Worm (Caenorhabditis elegans) whole organism, mixed stage, embryonic: Measurements from ENCODE around the gene pgph-1.

Source experiments
- bed-3 ChIP-seq: fragments of 200-800 bp; sonication (Bioruptor generic); optimal IDR thresholded peaks from 3 replicates; lab custom pipeline; 2018; ENCODE audit warnings: mild to moderate bottlenecking, missing genetic modification characterization, moderate library complexity, missing compliant biosample characterization
- blmp-1 ChIP-seq: fragments of 150-350 bp; optimal IDR thresholded peaks from 2 replicates; lab custom pipeline; 2014; ENCODE audit warnings: missing biosample characterization, missing genetic modification characterization
- ceh-43 ChIP-seq: fragments of 200-800 bp; sonication (Bioruptor generic); optimal IDR thresholded peaks from 2 replicates; lab custom pipeline; 2018; ENCODE audit warnings: mild to moderate bottlenecking, missing genetic modification characterization, moderate library complexity, missing compliant biosample characterization
- ceh-83 ChIP-seq: fragments of 200-800 bp; sonication (Bioruptor generic); optimal IDR thresholded peaks from 2 replicates; lab custom pipeline; 2018; ENCODE audit warnings: mild to moderate bottlenecking, missing genetic modification characterization, missing compliant biosample characterization
- ces-1 ChIP-seq: fragments of 150-350 bp; optimal IDR thresholded peaks from 2 replicates; lab custom pipeline; 2014; ENCODE audit warnings: missing biosample characterization, missing genetic modification reagents, missing genetic modification characterization
- cnd-1 ChIP-seq: fragments of 200-800 bp; sonication (Bioruptor generic); optimal IDR thresholded peaks from 2 replicates; lab custom pipeline; 2018; ENCODE audit warnings: mild to moderate bottlenecking, missing genetic modification characterization, missing compliant biosample characterization
- drap-1 ChIP-seq: fragments of 200-800 bp; sonication (Bioruptor generic); optimal IDR thresholded peaks from 3 replicates; lab custom pipeline; 2018; ENCODE audit warnings: mild to moderate bottlenecking, missing genetic modification characterization, missing compliant biosample characterization
- elt-1 ChIP-seq: sonication (generic microtip); optimal IDR thresholded peaks from 2 replicates; lab custom pipeline; 2017; ENCODE audit warnings: missing genetic modification characterization, mild to moderate bottlenecking, missing compliant biosample characterization, antibody characterized with exemption, moderate library complexity, borderline replicate concordance; ENCODE audit not compliant: insufficient read depth
- elt-3 ChIP-seq: fragments of 150-350 bp; optimal IDR thresholded peaks from 2 replicates; lab custom pipeline; 2014; ENCODE audit warnings: missing biosample characterization, missing genetic modification characterization
- flh-1 ChIP-seq: fragments of 200-800 bp; sonication (Bioruptor generic); optimal IDR thresholded peaks from 2 replicates; lab custom pipeline; 2018; ENCODE audit warnings: mild to moderate bottlenecking, missing genetic modification characterization, moderate library complexity, missing compliant biosample characterization
- ham-2 ChIP-seq: fragments of 200-800 bp; sonication (Bioruptor generic); optimal IDR thresholded peaks from 2 replicates; lab custom pipeline; 2018; ENCODE audit warnings: mild to moderate bottlenecking, missing genetic modification characterization, missing compliant biosample characterization
- hlh-1 ChIP-seq: fragments of 150-350 bp; optimal IDR thresholded peaks from 2 replicates; lab custom pipeline; 2014; ENCODE audit warnings: missing biosample characterization, missing genetic modification reagents, missing genetic modification characterization
- lin-13 ChIP-seq: fragments of 150-350 bp; optimal IDR thresholded peaks from 2 replicates; lab custom pipeline; 2014; ENCODE audit warnings: missing biosample characterization, missing genetic modification characterization
- mab-5 ChIP-seq: fragments of 150-350 bp; optimal IDR thresholded peaks from 2 replicates; lab custom pipeline; 2014; ENCODE audit warnings: missing biosample characterization, missing genetic modification characterization
- mep-1 ChIP-seq: fragments of 150-350 bp; optimal IDR thresholded peaks from 2 replicates; lab custom pipeline; 2017; ENCODE audit warnings: missing biosample characterization, missing genetic modification reagents, missing genetic modification characterization, inconsistent platforms
- mls-2 ChIP-seq: sonication (generic microtip); optimal IDR thresholded peaks from 2 replicates; lab custom pipeline; 2016; ENCODE audit warnings: mild to moderate bottlenecking, missing genetic modification characterization, moderate library complexity, missing compliant biosample characterization
- nhr-12 ChIP-seq: fragments of 150-350 bp; optimal IDR thresholded peaks from 2 replicates; lab custom pipeline; 2014; ENCODE audit warnings: missing biosample characterization, missing genetic modification characterization
- nhr-2 ChIP-seq: fragments of 150-350 bp; optimal IDR thresholded peaks from 2 replicates; lab custom pipeline; 2014; ENCODE audit warnings: missing biosample characterization, missing genetic modification characterization
- nhr-237 ChIP-seq: fragments of 150-350 bp; optimal IDR thresholded peaks from 2 replicates; lab custom pipeline; 2014; ENCODE audit warnings: missing biosample characterization, missing genetic modification characterization
- nhr-76 ChIP-seq: sonication (generic microtip); optimal IDR thresholded peaks from 2 replicates; lab custom pipeline; 2017; ENCODE audit warnings: missing biosample characterization, missing genetic modification characterization
- pha-4 ChIP-seq: fragments of 150-350 bp; optimal IDR thresholded peaks from 2 replicates; lab custom pipeline; 2018; ENCODE audit warnings: missing biosample characterization, missing genetic modification reagents, missing genetic modification characterization
- sem-2 ChIP-seq: fragments of 200-800 bp; sonication (Bioruptor generic); optimal IDR thresholded peaks from 2 replicates; lab custom pipeline; 2018; ENCODE audit warnings: mild to moderate bottlenecking, missing genetic modification characterization, missing compliant biosample characterization
- snpc-4 ChIP-seq: fragments of 150-350 bp; optimal IDR thresholded peaks from 2 replicates; lab custom pipeline; 2014; ENCODE audit warnings: missing biosample characterization, missing genetic modification characterization
- tbx-8 ChIP-seq: fragments of 200-800 bp; sonication (Bioruptor generic); optimal IDR thresholded peaks from 2 replicates; lab custom pipeline; 2018; ENCODE audit warnings: mild to moderate bottlenecking, missing genetic modification characterization, moderate library complexity, missing compliant biosample characterization
- unc-120 ChIP-seq: sonication (generic microtip); optimal IDR thresholded peaks from 2 replicates; lab custom pipeline; 2017; ENCODE audit warnings: missing genetic modification characterization, missing compliant biosample characterization; ENCODE audit not compliant: poor library complexity, severe bottlenecking
- unc-39 ChIP-seq: fragments of 150-350 bp; optimal IDR thresholded peaks from 2 replicates; lab custom pipeline; 2014; ENCODE audit warnings: missing biosample characterization, missing genetic modification characterization
- unc-62 ChIP-seq: fragments of 150-350 bp; optimal IDR thresholded peaks from 2 replicates; lab custom pipeline; 2014; ENCODE audit warnings: missing biosample characterization, missing genetic modification reagents, missing genetic modification characterization
- zip-8 ChIP-seq: fragments of 150-350 bp; optimal IDR thresholded peaks from 2 replicates; lab custom pipeline; 2014; ENCODE audit warnings: missing biosample characterization, missing genetic modification characterization
- ztf-11 ChIP-seq: fragments of 150-350 bp; optimal IDR thresholded peaks from 2 replicates; lab custom pipeline; 2014; ENCODE audit warnings: missing biosample characterization, missing genetic modification characterization

pgph-1 gene

ce11 chrV:5726463-5726862, 26.9 kb downstream of the pgph-1 start, which contains the start of gene K09H11.4:
TSS of gene K09H11.4 (minus strand) at chrV:5726563.
- no peak for TF ChIP-seq drap-1 (GFP tag; lab: Kevin White, UChicago)
- no peak for TF ChIP-seq ham-2 (GFP tag; lab: Kevin White, UChicago)
- no peak for TF ChIP-seq flh-1 (GFP tag; lab: Kevin White, UChicago)

ce11 chrV:5724395-5724794, 28.9 kb downstream of the pgph-1 start:
- TF ChIP-seq mls-2 (tag; lab: Kevin White, UChicago) = no peak
- no peak for TF ChIP-seq mep-1 (tag; lab: Kevin White, UChicago)
- no peak for TF ChIP-seq elt-1 (tag; lab: Kevin White, UChicago)

DNA sequence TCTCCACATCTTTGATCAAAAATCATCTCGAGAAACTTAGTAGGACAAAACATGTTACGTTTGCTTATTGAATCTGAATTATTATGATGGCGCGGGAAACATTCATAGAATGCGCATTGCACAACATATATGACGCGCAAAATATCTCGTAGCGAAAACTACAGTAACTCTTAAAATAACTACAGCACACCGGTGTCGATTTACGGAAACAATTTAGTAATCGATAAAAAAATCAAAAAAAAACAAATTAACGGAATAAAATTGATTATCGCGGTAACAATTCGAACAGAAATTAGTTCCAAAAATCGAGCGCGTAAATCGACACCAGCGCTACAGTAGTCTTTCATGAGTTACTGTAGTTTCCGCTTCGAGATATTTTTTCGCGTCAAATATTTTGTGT, 31.2 kb downstream of the pgph-1 start:
- no peak for TF ChIP-seq nhr-76 (tag; lab: Kevin White, UChicago)

- no peak for TF ChIP-seq mep-1 (tag; lab: Kevin White, UChicago)
- TF ChIP-seq elt-1 (tag; lab: Kevin White, UChicago) = no peak
- TF ChIP-seq mab-5 (tag; lab: Kevin White, UChicago) = no peak
- no peak for TF ChIP-seq unc-62 (GFP tag; lab: Kevin White, UChicago)
- no peak for TF ChIP-seq drap-1 (GFP tag; lab: Kevin White, UChicago)
Observed at ce11 chrV:5717237-5717935, 35.9 kb downstream of the pgph-1 start, which contains the start of gene rga-3. TSS of gene rga-3 (plus strand) at chrV:5717885.

DNA sequence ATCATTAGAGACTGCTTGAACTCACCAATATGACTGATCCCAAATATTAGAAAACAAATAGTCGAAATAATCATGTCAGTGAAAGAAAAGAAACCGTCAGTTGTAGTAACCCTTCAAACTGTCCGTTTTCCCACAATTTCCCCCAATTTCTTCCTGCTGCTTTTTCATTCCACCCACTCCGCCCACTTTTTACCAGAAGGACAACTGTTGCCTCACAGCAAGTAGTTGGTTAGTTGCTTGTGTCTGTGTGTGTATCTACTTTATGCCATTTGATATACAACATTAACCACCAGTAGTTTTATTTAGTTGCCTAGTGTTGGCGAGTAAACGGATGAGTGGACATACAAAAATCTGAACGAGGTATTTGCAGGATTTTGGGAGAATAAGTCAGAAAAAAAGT, 36.8 kb downstream of the pgph-1 start, which contains the start of gene K09H11.9:
TSS of gene K09H11.9 (minus strand) at position 101 of the 400 bp plus-strand sequence.
- no peak for TF ChIP-seq snpc-4 (tag; lab: Kevin White, UChicago)
- no peak for TF ChIP-seq pha-4 (tag; lab: Kevin White, UChicago)
- no peak for TF ChIP-seq ceh-43 (GFP tag; lab: Kevin White, UChicago)
- TF ChIP-seq blmp-1 (tag; lab: Kevin White, UChicago) = no peak
- no peak for TF ChIP-seq unc-39
- no peak for TF ChIP-seq mep-1 (tag; lab: Kevin White, UChicago)
- TF ChIP-seq sem-2 = no peak
- TF ChIP-seq unc-62 (GFP tag; lab: Kevin White, UChicago) = no peak
- no peak for TF ChIP-seq ceh-83 (GFP tag; lab: Kevin White, UChicago)
- TF ChIP-seq ham-2 (GFP tag; lab: Kevin White, UChicago) = no peak
- TF ChIP-seq ces-1 = no peak
- no peak for TF ChIP-seq unc-120 (tag; lab: Kevin White, UChicago)
- TF ChIP-seq bed-3 = no peak
- no peak for TF ChIP-seq nhr-237
- no peak for TF ChIP-seq flh-1 (GFP tag; lab: Kevin White, UChicago)
- TF ChIP-seq mab-5 (tag; lab: Kevin White, UChicago) = no peak
- TF ChIP-seq cnd-1 (tag; lab: Kevin White, UChicago) = no peak
- TF ChIP-seq elt-3 (tag; lab: Kevin White, UChicago) = no peak

DNA sequence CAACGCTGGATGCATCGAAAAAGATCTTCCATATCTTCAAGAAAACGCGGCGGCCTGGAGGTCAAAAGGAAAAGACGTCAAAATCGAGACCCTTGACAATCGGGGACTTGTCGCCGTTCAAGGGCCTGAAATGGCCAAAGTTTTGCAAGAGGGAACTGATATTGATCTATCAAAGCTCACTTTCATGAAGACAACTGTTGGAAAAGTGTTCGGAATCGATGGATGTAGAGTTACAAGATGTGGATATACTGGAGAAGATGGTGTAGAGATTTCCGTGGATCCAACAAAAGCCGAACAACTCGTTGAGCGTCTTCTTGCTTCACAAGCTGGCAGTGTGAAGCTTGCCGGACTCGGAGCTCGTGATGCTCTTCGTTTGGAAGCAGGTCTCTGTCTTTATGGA, 39.8 kb downstream of the pgph-1 start:
- no peak for TF ChIP-seq zip-8 (tag; lab: Kevin White, UChicago)
- TF ChIP-seq blmp-1 (tag; lab: Kevin White, UChicago) = no peak
- TF ChIP-seq hlh-1 (tag; lab: Kevin White, UChicago) = no peak
- no peak for TF ChIP-seq sem-2
- TF ChIP-seq lin-13 (tag; lab: Kevin White, UChicago) = no peak
- no peak for TF ChIP-seq nhr-76 (tag; lab: Kevin White, UChicago)
- no peak for TF ChIP-seq ham-2 (GFP tag; lab: Kevin White, UChicago)
- TF ChIP-seq mep-1 (tag; lab: Kevin White, UChicago) = no peak
- TF ChIP-seq mls-2 (tag; lab: Kevin White, UChicago) = no peak
- TF ChIP-seq ces-1 = no peak
- TF ChIP-seq tbx-8 (GFP tag; lab: Kevin White, UChicago) = no peak
- TF ChIP-seq nhr-2 (tag; lab: Kevin White, UChicago) = no peak
- no peak for TF ChIP-seq bed-3
- TF ChIP-seq nhr-237 = no peak
- no peak for TF ChIP-seq nhr-12 (tag; lab: Kevin White, UChicago)
- TF ChIP-seq flh-1 (GFP tag; lab: Kevin White, UChicago) = no peak
- no peak for TF ChIP-seq ceh-43 (GFP tag; lab: Kevin White, UChicago)
- TF ChIP-seq ztf-11 (tag; lab: Kevin White, UChicago) = no peak
- no peak for TF ChIP-seq unc-120 (tag; lab: Kevin White, UChicago)
